Fruit fly (Drosophila melanogaster) whole organism, prepupa: ENCODE measurements around the gene TkR86C.

Source experiments
- Blimp-1 ChIP-seq: fragments of 200-800 bp; sonication (Bioruptor generic); optimal IDR thresholded peaks from 3 replicates; lab custom pipeline; 2017; ENCODE audit warnings: missing biosample characterization, missing genetic modification characterization, mild to moderate bottlenecking, moderate library complexity, missing genetic modification reagents
- CG10631 ChIP-seq: fragments of 200-800 bp; sonication (Bioruptor generic); optimal IDR thresholded peaks from 2 replicates; lab custom pipeline; 2016; ENCODE audit warnings: missing biosample characterization, missing genetic modification characterization
- CG10669 ChIP-seq: fragments of 200-800 bp; sonication (Bioruptor generic); optimal IDR thresholded peaks from 3 replicates; lab custom pipeline; 2018; ENCODE audit warnings: missing biosample characterization, mild to moderate bottlenecking, missing genetic modification characterization, moderate library complexity
- CG11294 ChIP-seq: fragments of 200-800 bp; sonication (Bioruptor generic); IDR thresholded peaks from 2 replicates; pipeline ENCODE4 v1.3.6; 2022; ENCODE audit warnings: missing biosample characterization, missing genetic modification characterization
- CG11762 ChIP-seq: fragments of 200-800 bp; sonication (Bioruptor generic); optimal IDR thresholded peaks from 3 replicates; lab custom pipeline; 2016; ENCODE audit warnings: missing biosample characterization, missing genetic modification characterization; ENCODE audit not compliant: insufficient read depth
- CG11902 ChIP-seq: fragments of 200-800 bp; sonication (Bioruptor generic); optimal IDR thresholded peaks from 3 replicates; lab custom pipeline; 2016; ENCODE audit warnings: missing biosample characterization, missing genetic modification characterization
- CG16779 ChIP-seq: fragments of 200-800 bp; sonication (Bioruptor generic); optimal IDR thresholded peaks from 3 replicates; lab custom pipeline; 2017; ENCODE audit warnings: missing biosample characterization, mild to moderate bottlenecking, missing genetic modification characterization
- CG3032 ChIP-seq: fragments of 200-800 bp; optimal IDR thresholded peaks from 2 replicates; lab custom pipeline; 2019; ENCODE audit warnings: missing biosample characterization, mild to moderate bottlenecking, missing genetic modification characterization, moderate library complexity
- CG31627 ChIP-seq: fragments of 200-800 bp; sonication (Bioruptor generic); optimal IDR thresholded peaks from 3 replicates; lab custom pipeline; 2016; ENCODE audit warnings: missing biosample characterization, missing genetic modification characterization
- CG3919 ChIP-seq: fragments of 200-800 bp; sonication (Bioruptor generic); optimal IDR thresholded peaks from 3 replicates; lab custom pipeline; 2016; ENCODE audit warnings: missing biosample characterization, missing genetic modification characterization
- CG4318 ChIP-seq: fragments of 200-800 bp; sonication (Bioruptor generic); optimal IDR thresholded peaks from 3 replicates; lab custom pipeline; 2017; ENCODE audit warnings: missing biosample characterization, mild to moderate bottlenecking, missing genetic modification characterization
- CG6163 ChIP-seq: fragments of 200-800 bp; sonication (Bioruptor generic); IDR thresholded peaks from 3 replicates; pipeline ENCODE4 v1.3.6; 2022; ENCODE audit warnings: missing biosample characterization, missing genetic modification characterization
- CG6276 ChIP-seq: fragments of 200-800 bp; sonication (Bioruptor generic); optimal IDR thresholded peaks from 2 replicates; lab custom pipeline; 2017; ENCODE audit warnings: missing biosample characterization, mild to moderate bottlenecking, missing genetic modification characterization
- CG6792 ChIP-seq: fragments of 200-800 bp; sonication (Bioruptor generic); optimal IDR thresholded peaks from 3 replicates; lab custom pipeline; 2016; ENCODE audit warnings: missing biosample characterization, missing genetic modification characterization
- CG6808 ChIP-seq: fragments of 200-800 bp; sonication (Bioruptor generic); optimal IDR thresholded peaks from 3 replicates; lab custom pipeline; 2017; ENCODE audit warnings: missing biosample characterization, missing genetic modification characterization, mild to moderate bottlenecking, moderate library complexity, missing genetic modification reagents
- CG8319 ChIP-seq: fragments of 200-800 bp; sonication (Bioruptor generic); optimal IDR thresholded peaks from 3 replicates; lab custom pipeline; 2016; ENCODE audit warnings: missing biosample characterization, missing genetic modification characterization
- Eip78C ChIP-seq: fragments of 200-800 bp; sonication (Bioruptor generic); peaks from one replicate; lab custom pipeline; 2016; ENCODE audit warnings: missing biosample characterization, missing genetic modification characterization
- Eip93F ChIP-seq: fragments of 200-800 bp; sonication (Bioruptor generic); optimal IDR thresholded peaks from 2 replicates; lab custom pipeline; 2016; ENCODE audit warnings: missing biosample characterization, mild to moderate bottlenecking, missing genetic modification characterization
- Gug ChIP-seq: fragments of 200-800 bp; sonication (Bioruptor generic); IDR thresholded peaks from 2 replicates; pipeline ENCODE4 v1.3.6; 2022; ENCODE audit warnings: missing biosample characterization, missing genetic modification characterization
- Hr4 ChIP-seq: fragments of 200-800 bp; sonication (Bioruptor generic); optimal IDR thresholded peaks from 3 replicates; lab custom pipeline; 2016; ENCODE audit warnings: missing biosample characterization, missing genetic modification characterization
- Lpt ChIP-seq: fragments of 200-800 bp; sonication (Bioruptor generic); optimal IDR thresholded peaks from 3 replicates; lab custom pipeline; 2016; ENCODE audit warnings: missing biosample characterization, missing genetic modification characterization
- OdsH ChIP-seq: fragments of 200-800 bp; sonication (Bioruptor generic); optimal IDR thresholded peaks from 3 replicates; lab custom pipeline; 2016; ENCODE audit warnings: missing biosample characterization, missing genetic modification characterization
- Smox ChIP-seq: fragments of 200-800 bp; sonication (Bioruptor generic); optimal IDR thresholded peaks from 3 replicates; lab custom pipeline; 2016; ENCODE audit warnings: missing biosample characterization, missing genetic modification characterization
- Sox102F ChIP-seq: fragments of 200-800 bp; sonication (Bioruptor generic); optimal IDR thresholded peaks from 2 replicates; lab custom pipeline; 2016; ENCODE audit warnings: missing biosample characterization, mild to moderate bottlenecking, missing genetic modification characterization
- Sox14 ChIP-seq: fragments of 200-800 bp; sonication (Bioruptor generic); optimal IDR thresholded peaks from 3 replicates; lab custom pipeline; 2016; ENCODE audit warnings: missing biosample characterization, missing genetic modification characterization
- Sox15 ChIP-seq: fragments of 200-800 bp; sonication (Bioruptor generic); optimal IDR thresholded peaks from 3 replicates; lab custom pipeline; 2016; ENCODE audit warnings: missing biosample characterization, missing genetic modification characterization
- achi ChIP-seq: fragments of 200-800 bp; sonication (Bioruptor generic); optimal IDR thresholded peaks from 3 replicates; lab custom pipeline; 2016; ENCODE audit warnings: missing biosample characterization, missing genetic modification characterization
- acj6 ChIP-seq: fragments of 200-800 bp; sonication (Bioruptor generic); optimal IDR thresholded peaks from 3 replicates; lab custom pipeline; 2016; ENCODE audit warnings: missing biosample characterization, missing genetic modification characterization
- cyc ChIP-seq: fragments of 200-800 bp; sonication (Bioruptor generic); optimal IDR thresholded peaks from 3 replicates; lab custom pipeline; 2016; ENCODE audit warnings: missing biosample characterization, missing genetic modification characterization
- dac ChIP-seq: fragments of 200-800 bp; sonication (Bioruptor generic); optimal IDR thresholded peaks from 2 replicates; lab custom pipeline; 2017; ENCODE audit warnings: missing biosample characterization, mild to moderate bottlenecking, missing genetic modification characterization
- dsx ChIP-seq: fragments of 200-800 bp; optimal IDR thresholded peaks from 3 replicates; lab custom pipeline; 2019; ENCODE audit warnings: missing biosample characterization, mild to moderate bottlenecking, missing genetic modification characterization, moderate library complexity; ENCODE audit not compliant: poor library complexity, severe bottlenecking
- esn ChIP-seq: fragments of 200-800 bp; sonication (Bioruptor generic); optimal IDR thresholded peaks from 2 replicates; lab custom pipeline; 2016; ENCODE audit warnings: missing biosample characterization, mild to moderate bottlenecking, missing genetic modification characterization, moderate library complexity
- fd85E ChIP-seq: fragments of 200-800 bp; sonication (Bioruptor generic); optimal IDR thresholded peaks from 3 replicates; lab custom pipeline; 2016; ENCODE audit warnings: missing biosample characterization, missing genetic modification characterization
- fkh ChIP-seq: fragments of 200-800 bp; sonication (Bioruptor generic); optimal IDR thresholded peaks from 3 replicates; lab custom pipeline; 2017; ENCODE audit warnings: missing biosample characterization, mild to moderate bottlenecking, missing genetic modification characterization, moderate library complexity
- net ChIP-seq: fragments of 200-800 bp; sonication (Bioruptor generic); optimal IDR thresholded peaks from 3 replicates; lab custom pipeline; 2016; ENCODE audit warnings: missing biosample characterization, missing genetic modification characterization
- pdm3 ChIP-seq: fragments of 200-800 bp; sonication (Bioruptor generic); optimal IDR thresholded peaks from 3 replicates; lab custom pipeline; 2016; ENCODE audit warnings: missing biosample characterization, missing genetic modification characterization
- spab ChIP-seq: fragments of 200-800 bp; sonication (Bioruptor generic); optimal IDR thresholded peaks from 2 replicates; lab custom pipeline; 2017; ENCODE audit warnings: missing biosample characterization, mild to moderate bottlenecking, missing genetic modification characterization, missing genetic modification reagents
- ss ChIP-seq, 2 experiments: fragments of 200-800 bp; sonication (Bioruptor generic); optimal IDR thresholded peaks; 2 replicates in 1 of 2; 3 replicates in 1 of 2; lab custom pipeline; 2017 to 2018; ENCODE audit warnings: mild to moderate bottlenecking in 2 of 2, missing biosample characterization in 2 of 2, missing genetic modification characterization in 2 of 2, moderate library complexity in 1 of 2
- svp ChIP-seq: fragments of 200-800 bp; sonication (Bioruptor generic); peaks from one replicate; lab custom pipeline; 2016; ENCODE audit warnings: missing biosample characterization, missing genetic modification characterization
- topi ChIP-seq: fragments of 200-800 bp; sonication (Bioruptor generic); optimal IDR thresholded peaks from 3 replicates; lab custom pipeline; 2016; ENCODE audit warnings: missing biosample characterization, missing genetic modification characterization

Gene TkR86C

DNA sequence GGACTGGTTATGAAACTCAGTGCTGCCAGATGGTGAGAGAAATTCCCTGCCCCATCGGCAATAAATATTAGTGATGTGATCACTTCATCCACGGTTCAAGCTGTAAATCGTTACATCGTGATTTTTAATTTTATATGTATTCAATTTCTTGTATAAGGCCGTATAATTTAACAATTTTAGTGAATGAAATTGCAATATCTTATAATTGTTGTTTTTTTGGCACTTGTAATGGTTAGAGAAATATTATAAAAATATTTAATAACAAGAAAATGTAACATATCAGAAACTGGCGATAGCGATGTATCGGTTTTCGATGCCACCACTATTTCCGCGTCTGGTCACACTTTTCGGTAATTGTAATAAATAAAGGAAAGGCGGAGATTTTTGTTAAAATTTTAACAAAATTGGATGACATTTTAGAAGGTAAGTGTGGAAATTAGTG lies 33.1 kb upstream of the TkR86C start, which contains the start of the genes mRpL37 and Rbp1 (continued):
- TF ChIP-seq Hr4 (GFP tag; lab: Kevin White, UChicago) = peak; percentile 69
- TF ChIP-seq spab (GFP tag; lab: Kevin White, UChicago) = no peak
- no peak for TF ChIP-seq CG6808

DNA sequence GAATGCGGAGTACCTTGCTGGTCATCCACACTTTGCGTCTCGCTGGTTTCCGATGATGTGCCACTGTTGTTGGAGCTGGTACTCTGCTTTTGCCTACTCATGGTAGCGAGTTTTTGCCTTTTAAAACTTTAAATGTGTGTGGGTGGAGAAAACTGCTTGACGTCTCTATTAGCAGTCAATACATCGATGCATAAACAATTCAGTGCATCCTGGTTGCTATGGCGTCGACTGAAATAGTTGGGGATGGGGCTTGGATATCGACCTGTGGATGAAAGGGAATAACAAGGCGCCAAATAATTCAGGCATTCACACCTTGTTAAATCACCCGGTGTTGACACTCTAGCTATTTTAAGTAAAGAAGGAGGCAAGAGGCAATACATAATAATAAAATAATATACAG lies 31.1 kb upstream of the TkR86C start, which contains the start of gene CG42633:
Gene CG42633 (minus strand): TSS at position 101 of the 400 bp plus-strand sequence.
- no peak for TF ChIP-seq fd85E (GFP tag; lab: Kevin White, UChicago)
- TF ChIP-seq Lpt = no peak
- TF ChIP-seq pdm3 (GFP tag; lab: Kevin White, UChicago) = no peak
- TF ChIP-seq topi (GFP tag; lab: Kevin White, UChicago) = no peak
- no peak for TF ChIP-seq esn (GFP tag; lab: Kevin White, UChicago)
- TF ChIP-seq CG10669 (GFP tag; lab: Kevin White, UChicago) = no peak
- no peak for TF ChIP-seq achi (GFP tag; lab: Kevin White, UChicago)
- TF ChIP-seq CG10631 (GFP tag; lab: Kevin White, UChicago) = no peak
- no peak for TF ChIP-seq Sox14 (GFP tag; lab: Kevin White, UChicago)
- no peak for TF ChIP-seq CG11762 (GFP tag; lab: Kevin White, UChicago)
- TF ChIP-seq svp = no peak
- TF ChIP-seq, all 60 proteins: peak for 0

- TF ChIP-seq Smox (GFP tag; lab: Kevin White, UChicago) = no peak
- no peak for TF ChIP-seq Eip78C (GFP tag; lab: Kevin White, UChicago)
- TF ChIP-seq cyc = no peak
- no peak for TF ChIP-seq dsx (GFP tag; lab: Kevin White, UChicago)
- no peak for TF ChIP-seq CG6808
- no peak for TF ChIP-seq Sox102F
- TF ChIP-seq CG6792 (GFP tag; lab: Kevin White, UChicago) = no peak
- TF ChIP-seq fkh (GFP tag; lab: Kevin White, UChicago) = no peak
- TF ChIP-seq svp = no peak
- TF ChIP-seq CG4318 = no peak
- no peak for TF ChIP-seq CG31627 (GFP tag; lab: Kevin White, UChicago)
- no peak for TF ChIP-seq CG8319 (GFP tag; lab: Kevin White, UChicago)
- TF ChIP-seq OdsH (GFP tag; lab: Kevin White, UChicago) = no peak
- no peak for TF ChIP-seq CG6276 (GFP tag; lab: Kevin White, UChicago)
- TF ChIP-seq ss (GFP tag; optimal IDR thresholded peaks at IDR 0.05; lab: Kevin White, UChicago) = no peak
- no peak for TF ChIP-seq CG3032
- TF ChIP-seq net (GFP tag; lab: Kevin White, UChicago) = no peak
- no peak for TF ChIP-seq dac (GFP tag; lab: Kevin White, UChicago)
- TF ChIP-seq CG11902 (GFP tag; lab: Kevin White, UChicago) = no peak
These were observed 29.1 kb upstream of the TkR86C start for dm6 chr3R:10780161-10780560.

DNA sequence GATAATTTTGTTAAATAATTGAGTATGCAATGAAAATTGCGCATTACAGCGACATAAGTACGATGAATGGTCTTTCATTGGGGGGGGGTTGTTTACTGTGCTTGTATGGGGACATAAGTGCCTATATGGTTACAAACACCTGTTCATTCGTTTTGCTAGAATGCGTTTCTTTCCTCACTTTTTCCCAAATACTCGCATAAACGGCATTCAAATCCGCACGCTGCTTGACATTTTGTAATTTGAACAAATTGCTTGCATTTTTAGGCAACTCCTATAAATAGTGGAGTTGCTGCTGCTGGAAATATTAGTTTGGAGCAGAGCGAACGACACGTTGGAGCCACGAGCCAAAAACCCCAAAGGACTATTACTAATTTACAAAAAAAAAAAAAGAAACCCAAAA lies 28.2 kb upstream of the TkR86C start, which contains the start of gene Desi:
Gene Desi (plus strand): TSS at position 301 of the 400 bp plus-strand sequence.
- TF ChIP-seq acj6 (no peak), topi (GFP tag; lab: Kevin White, UChicago) (no peak), fkh (GFP tag; lab: Kevin White, UChicago) (no peak), Eip78C (GFP tag; lab: Kevin White, UChicago) (no peak), CG6163 (GFP tag; lab: Robert Waterston, UW) (no peak), CG6276 (GFP tag; lab: Kevin White, UChicago) (no peak), CG6808 (no peak), CG6792 (GFP tag; lab: Kevin White, UChicago) (no peak)

DNA sequence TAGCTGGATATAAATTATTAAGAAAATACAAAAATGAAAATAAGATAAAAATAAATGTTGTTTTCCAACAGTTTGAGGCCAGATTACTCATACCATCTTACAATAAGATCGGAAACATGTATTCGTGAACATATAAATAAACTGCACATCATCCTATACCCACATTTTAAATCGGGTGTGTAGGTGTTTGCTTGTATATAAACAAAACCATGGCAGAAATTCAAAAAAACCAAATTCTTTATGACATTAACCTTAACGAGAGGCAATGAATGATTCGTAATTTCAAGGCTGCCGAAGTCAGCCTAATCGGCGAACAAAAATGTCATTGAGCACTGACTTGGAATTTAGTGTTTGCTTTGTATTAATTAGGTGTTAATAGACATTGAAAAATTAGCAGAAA lies 27.1 kb upstream of the TkR86C start:
- TF ChIP-seq Blimp-1 (GFP tag; lab: Kevin White, UChicago) = no peak
- no peak for TF ChIP-seq CG16779 (tag; lab: Kevin White, UChicago)
- no peak for TF ChIP-seq Eip93F (GFP tag; lab: Kevin White, UChicago)
- TF ChIP-seq CG11902 (GFP tag; lab: Kevin White, UChicago) = no peak
- TF ChIP-seq CG3919 (GFP tag; lab: Kevin White, UChicago) = no peak
- TF ChIP-seq Sox15 (GFP tag; lab: Kevin White, UChicago) = no peak
- TF ChIP-seq net (GFP tag; lab: Kevin White, UChicago) = no peak
- TF ChIP-seq spab (GFP tag; lab: Kevin White, UChicago) = no peak
- no peak for TF ChIP-seq pdm3 (GFP tag; lab: Kevin White, UChicago)
- TF ChIP-seq esn (GFP tag; lab: Kevin White, UChicago) = no peak
- no peak for TF ChIP-seq Gug (GFP tag; lab: Robert Waterston, UW)
- TF ChIP-seq Eip78C (GFP tag; lab: Kevin White, UChicago) = no peak
- no peak for TF ChIP-seq dac (GFP tag; lab: Kevin White, UChicago)
- TF ChIP-seq CG11294 (GFP tag; lab: Robert Waterston, UW) = no peak
